Fruit fly (Drosophila melanogaster) whole organism, embryonic: ENCODE measurements around the gene rgn.
A peak's percentile ranks its signal among the peaks of the same experiment; 100 is the strongest.

ENCODE experiments used
- CG10321 ChIP-seq: fragments of 200-800 bp; sonication (Bioruptor generic); IDR thresholded peaks from 2 replicates; pipeline ENCODE4 v1.3.6; 2022; ENCODE audit warnings: missing biosample characterization, missing genetic modification characterization
- CG10543 ChIP-seq: fragments of 200-800 bp; sonication (Bioruptor generic); optimal IDR thresholded peaks from 3 replicates; lab custom pipeline; 2017; ENCODE audit warnings: missing biosample characterization, mild to moderate bottlenecking, missing genetic modification characterization, moderate library complexity
- CG11085 ChIP-seq: fragments of 200-800 bp; sonication (Bioruptor generic); IDR thresholded peaks from 2 replicates; pipeline ENCODE4 v1.3.6; 2022; ENCODE audit warnings: missing biosample characterization, missing genetic modification characterization
- CG11723 ChIP-seq: fragments of 200-800 bp; sonication (Bioruptor generic); optimal IDR thresholded peaks from 2 replicates; lab custom pipeline; 2017; ENCODE audit warnings: missing biosample characterization, mild to moderate bottlenecking, missing genetic modification characterization
- CG12104 ChIP-seq: fragments of 200-800 bp; sonication (Bioruptor generic); optimal IDR thresholded peaks from 3 replicates; lab custom pipeline; 2016; ENCODE audit warnings: missing biosample characterization, missing genetic modification characterization
- CG12659 ChIP-seq: fragments of 200-800 bp; sonication (Bioruptor generic); optimal IDR thresholded peaks from 3 replicates; lab custom pipeline; 2017; ENCODE audit warnings: mild to moderate bottlenecking, missing biosample characterization, missing genetic modification reagents, missing genetic modification characterization
- CG13775 ChIP-seq: fragments of 200-800 bp; sonication (Bioruptor generic); optimal IDR thresholded peaks from 3 replicates; lab custom pipeline; 2017; ENCODE audit warnings: missing biosample characterization, mild to moderate bottlenecking, missing genetic modification characterization
- CG14050 ChIP-seq: fragments of 200-800 bp; sonication (Bioruptor generic); IDR thresholded peaks from 3 replicates; pipeline ENCODE4 v1.3.6; 2022; ENCODE audit warnings: missing biosample characterization, missing genetic modification characterization
- CG14965 ChIP-seq: fragments of 200-800 bp; sonication (Bioruptor generic); optimal IDR thresholded peaks from 2 replicates; lab custom pipeline; 2016; ENCODE audit warnings: missing biosample characterization, missing genetic modification characterization, borderline replicate concordance
- CG16779 ChIP-seq: fragments of 200-800 bp; sonication (Bioruptor generic); IDR thresholded peaks from 2 replicates; pipeline ENCODE4 v1.3.6; 2022; ENCODE audit warnings: missing biosample characterization, missing genetic modification characterization
- CG16815 ChIP-seq: fragments of 200-800 bp; sonication (Bioruptor generic); optimal IDR thresholded peaks from 3 replicates; lab custom pipeline; 2017; ENCODE audit warnings: missing biosample characterization, mild to moderate bottlenecking, missing genetic modification characterization
- CG17912 ChIP-seq: fragments of 200-800 bp; sonication (Bioruptor generic); optimal IDR thresholded peaks from 2 replicates; lab custom pipeline; 2018; ENCODE audit warnings: missing biosample characterization, mild to moderate bottlenecking, missing genetic modification characterization
- CG1792 ChIP-seq: fragments of 200-800 bp; sonication (Bioruptor generic); optimal IDR thresholded peaks from 2 replicates; lab custom pipeline; 2016; ENCODE audit warnings: missing biosample characterization, missing genetic modification characterization
- CG18011 ChIP-seq: fragments of 200-800 bp; sonication (Bioruptor generic); optimal IDR thresholded peaks from 2 replicates; lab custom pipeline; 2017; ENCODE audit warnings: missing biosample characterization, missing genetic modification characterization, mild to moderate bottlenecking, moderate library complexity, missing genotype
- CG2129 ChIP-seq: fragments of 200-800 bp; sonication (Bioruptor generic); IDR thresholded peaks from 2 replicates; pipeline ENCODE4 v1.3.6; 2022; ENCODE audit warnings: missing biosample characterization, missing genetic modification characterization; ENCODE audit not compliant: partially characterized antibody
- CG31224 ChIP-seq: fragments of 200-800 bp; sonication (Bioruptor generic); IDR thresholded peaks from 2 replicates; pipeline ENCODE4 v1.3.6; 2022; ENCODE audit warnings: missing biosample characterization, missing genetic modification characterization
- CG4854 ChIP-seq: fragments of 200-800 bp; sonication (Bioruptor generic); optimal IDR thresholded peaks from 2 replicates; lab custom pipeline; 2016; ENCODE audit warnings: missing biosample characterization, missing genetic modification characterization, inconsistent platforms
- CG6791 ChIP-seq: fragments of 200-800 bp; sonication (Bioruptor generic); IDR thresholded peaks from 3 replicates; pipeline ENCODE4 v1.3.6; 2022; ENCODE audit warnings: missing biosample characterization, missing genetic modification characterization; ENCODE audit not compliant: partially characterized antibody
- CG7963 ChIP-seq: fragments of 200-800 bp; sonication (Bioruptor generic); IDR thresholded peaks from 3 replicates; pipeline ENCODE4 v1.3.6; 2022; ENCODE audit warnings: missing biosample characterization, missing genetic modification characterization; ENCODE audit not compliant: partially characterized antibody
- CG8089 ChIP-seq: fragments of 200-800 bp; sonication (Bioruptor generic); optimal IDR thresholded peaks from 3 replicates; lab custom pipeline; 2016; ENCODE audit warnings: missing biosample characterization, missing genetic modification characterization
- CG9609 ChIP-seq: fragments of 200-800 bp; sonication (Bioruptor generic); optimal IDR thresholded peaks from 3 replicates; lab custom pipeline; 2016; ENCODE audit warnings: missing biosample characterization, missing genetic modification characterization
- CG9876 ChIP-seq: fragments of 200-800 bp; sonication (Bioruptor generic); optimal IDR thresholded peaks from 2 replicates; lab custom pipeline; 2016; ENCODE audit warnings: missing biosample characterization, missing genetic modification characterization
- D19A ChIP-seq: fragments of 200-800 bp; optimal IDR thresholded peaks from 3 replicates; lab custom pipeline; 2019; ENCODE audit warnings: missing biosample characterization, mild to moderate bottlenecking, missing genetic modification characterization, moderate library complexity
- Deaf1 ChIP-seq: fragments of 200-800 bp; optimal IDR thresholded peaks from 3 replicates; lab custom pipeline; 2019; ENCODE audit warnings: missing biosample characterization, mild to moderate bottlenecking, missing genetic modification characterization, moderate library complexity
- ERR ChIP-seq: fragments of 200-800 bp; sonication (Bioruptor generic); optimal IDR thresholded peaks from 2 replicates; lab custom pipeline; 2016; ENCODE audit warnings: missing biosample characterization, missing genetic modification characterization
- Elba2 ChIP-seq: fragments of 200-800 bp; sonication (Bioruptor generic); optimal IDR thresholded peaks from 3 replicates; lab custom pipeline; 2016; ENCODE audit warnings: missing biosample characterization, missing genetic modification characterization
- HLH3B ChIP-seq: fragments of 200-800 bp; sonication (Bioruptor generic); IDR thresholded peaks from 2 replicates; pipeline ENCODE4 v1.3.6; 2022; ENCODE audit warnings: missing biosample characterization, missing genetic modification characterization
- Hr3 ChIP-seq: fragments of 200-800 bp; sonication (Bioruptor generic); optimal IDR thresholded peaks from 3 replicates; lab custom pipeline; 2016; ENCODE audit warnings: missing biosample characterization, missing genetic modification characterization
- MTF-1 ChIP-seq: fragments of 200-800 bp; sonication (Bioruptor generic); optimal IDR thresholded peaks from 2 replicates; lab custom pipeline; 2018; ENCODE audit warnings: missing biosample characterization, mild to moderate bottlenecking, missing genetic modification characterization, borderline replicate concordance
- NC2α ChIP-seq: fragments of 200-800 bp; sonication (Bioruptor generic); optimal IDR thresholded peaks from 2 replicates; lab custom pipeline; 2016; ENCODE audit warnings: missing biosample characterization, missing genetic modification characterization
- NC2β ChIP-seq: fragments of 200-800 bp; sonication (Bioruptor generic); optimal IDR thresholded peaks from 2 replicates; lab custom pipeline; 2016; ENCODE audit warnings: missing biosample characterization, missing genetic modification characterization
- Nf-YA ChIP-seq: fragments of 200-800 bp; sonication (Bioruptor generic); IDR thresholded peaks from 2 replicates; pipeline ENCODE4 v1.3.6; 2022; ENCODE audit warnings: missing biosample characterization, missing genetic modification characterization
- Oaz ChIP-seq: fragments of 200-800 bp; sonication (Bioruptor generic); IDR thresholded peaks from 2 replicates; pipeline ENCODE4 v1.3.6; 2022; ENCODE audit warnings: missing biosample characterization, missing genetic modification characterization
- YL-1 ChIP-seq: fragments of 200-800 bp; sonication (Bioruptor generic); optimal IDR thresholded peaks from 3 replicates; lab custom pipeline; 2017; ENCODE audit warnings: missing biosample characterization, mild to moderate bottlenecking, missing genetic modification characterization
- ash1 ChIP-seq: fragments of 200-800 bp; sonication (Bioruptor generic); optimal IDR thresholded peaks from 2 replicates; lab custom pipeline; 2018; ENCODE audit warnings: missing biosample characterization, mild to moderate bottlenecking, missing genetic modification characterization
- cg ChIP-seq: fragments of 200-800 bp; sonication (Bioruptor generic); optimal IDR thresholded peaks from 3 replicates; lab custom pipeline; 2019; ENCODE audit warnings: missing biosample characterization, mild to moderate bottlenecking, missing genetic modification characterization, moderate library complexity
- dan ChIP-seq: fragments of 200-800 bp; sonication (Bioruptor generic); IDR thresholded peaks from 2 replicates; pipeline ENCODE4 v1.3.6; 2022; ENCODE audit warnings: missing biosample characterization, missing genetic modification characterization
- fru ChIP-seq: fragments of >200 bp; optimal IDR thresholded peaks from 2 replicates; lab custom pipeline; 2017
- h ChIP-seq: fragments of >200 bp; optimal IDR thresholded peaks from 2 replicates; lab custom pipeline; 2017
- jing ChIP-seq: fragments of 200-800 bp; sonication (Bioruptor generic); optimal IDR thresholded peaks from 2 replicates; lab custom pipeline; 2018; ENCODE audit warnings: missing biosample characterization, mild to moderate bottlenecking, missing genetic modification characterization
- maf-S ChIP-seq: fragments of 200-800 bp; sonication (Bioruptor generic); optimal IDR thresholded peaks from 2 replicates; lab custom pipeline; 2016; ENCODE audit warnings: missing biosample characterization, missing genetic modification characterization
- mirr ChIP-seq: fragments of 200-800 bp; sonication (Bioruptor generic); optimal IDR thresholded peaks from 3 replicates; lab custom pipeline; 2018; ENCODE audit warnings: missing biosample characterization, mild to moderate bottlenecking, missing genetic modification characterization
- peb ChIP-seq: fragments of 200-800 bp; sonication (Bioruptor generic); IDR thresholded peaks from 2 replicates; pipeline ENCODE4 v1.3.6; 2022; ENCODE audit warnings: missing biosample characterization, missing genetic modification characterization
- pzg ChIP-seq: fragments of 200-800 bp; sonication (Bioruptor generic); optimal IDR thresholded peaks from 3 replicates; lab custom pipeline; 2018; ENCODE audit warnings: missing biosample characterization, mild to moderate bottlenecking, missing genetic modification characterization, moderate library complexity
- rib ChIP-seq: fragments of 200-800 bp; sonication (Bioruptor generic); IDR thresholded peaks from 2 replicates; pipeline ENCODE4 v1.3.6; 2022; ENCODE audit warnings: missing biosample characterization, missing genetic modification characterization
- run ChIP-seq: fragments of 200-800 bp; sonication (Bioruptor generic); optimal IDR thresholded peaks from 3 replicates; lab custom pipeline; 2018; ENCODE audit warnings: missing biosample characterization, mild to moderate bottlenecking, missing genetic modification characterization
- schlank ChIP-seq: fragments of 200-800 bp; sonication (Bioruptor generic); optimal IDR thresholded peaks from 2 replicates; lab custom pipeline; 2018; ENCODE audit warnings: missing biosample characterization, mild to moderate bottlenecking, missing genetic modification characterization
- sens-2 ChIP-seq: fragments of 200-800 bp; sonication (Bioruptor generic); IDR thresholded peaks from 2 replicates; pipeline ENCODE4 v1.3.6; 2022; ENCODE audit warnings: missing biosample characterization, missing genetic modification characterization
- sr ChIP-seq: fragments of 200-800 bp; sonication (Bioruptor generic); IDR thresholded peaks from 3 replicates; pipeline ENCODE4 v1.3.6; 2022; ENCODE audit warnings: missing biosample characterization, missing genetic modification characterization
- unc-4 ChIP-seq: fragments of 200-800 bp; sonication (Bioruptor generic); IDR thresholded peaks from 2 replicates; pipeline ENCODE4 v1.3.6; 2022; ENCODE audit warnings: missing biosample characterization, missing genetic modification characterization; ENCODE audit not compliant: partially characterized antibody
- vvl ChIP-seq: fragments of 200-800 bp; sonication (Bioruptor generic); IDR thresholded peaks from 2 replicates; pipeline ENCODE4 v1.3.6; 2022; ENCODE audit warnings: missing biosample characterization, missing genetic modification characterization

rgn gene

dm6 chr3L:21382158-21382610 lies at the start of gene rgn (continued):
- TF ChIP-seq jing (GFP tag; lab: Kevin White, UChicago) = peak; percentile 42
- TF ChIP-seq vvl (GFP tag; lab: Robert Waterston, UW) = peak; percentile 77
- TF ChIP-seq CG17912 (GFP tag; lab: Kevin White, UChicago) = no peak
- TF ChIP-seq NC2α (GFP tag; lab: Kevin White, UChicago) = no peak
- no peak for TF ChIP-seq sens-2 (GFP tag; lab: Robert Waterston, UW)
- TF ChIP-seq CG4854 (GFP tag; lab: Kevin White, UChicago) = no peak
- no peak for TF ChIP-seq YL-1 (GFP tag; lab: Kevin White, UChicago)
- TF ChIP-seq CG12659 = peak; percentile 87
- no peak for TF ChIP-seq MTF-1
- peak; percentile 39 for TF ChIP-seq CG11723 (GFP tag; lab: Kevin White, UChicago)
- no peak for TF ChIP-seq CG6791
- TF ChIP-seq rib = no peak; the same call in 1 of the 2 replicates
- TF ChIP-seq peb (GFP tag; lab: Robert Waterston, UW) = no peak
- peak; percentile 56 for TF ChIP-seq schlank
- TF ChIP-seq CG18011 (GFP tag; lab: Kevin White, UChicago) = peak; percentile 62
- no peak for TF ChIP-seq CG2129 (GFP tag; lab: Robert Waterston, UW)
- no peak for TF ChIP-seq Elba2
- TF ChIP-seq maf-S (GFP tag; lab: Kevin White, UChicago) = peak; percentile 36
- no peak for TF ChIP-seq NC2β
- 0 out of 2 replicates have a peak, but pooled peaks have one; percentile 25 for TF ChIP-seq Nf-YA (GFP tag; lab: Robert Waterston, UW)
- no peak for TF ChIP-seq CG10321 (GFP tag; lab: Robert Waterston, UW)
- peak; percentile 77 for TF ChIP-seq CG13775 (GFP tag; lab: Kevin White, UChicago)
- peak; percentile 61 for TF ChIP-seq CG9876 (GFP tag; lab: Kevin White, UChicago)
- TF ChIP-seq h (lab: Kevin White, UChicago) = no peak
- TF ChIP-seq fru = no peak
- no peak for TF ChIP-seq cg (GFP tag; lab: Kevin White, UChicago)
- no peak for TF ChIP-seq CG7963 (GFP tag; lab: Robert Waterston, UW)
- no peak for TF ChIP-seq ash1 (GFP tag; lab: Kevin White, UChicago)
- peak; percentile 49; the same call in 2 of the 3 replicates for TF ChIP-seq CG14050 (GFP tag; lab: Robert Waterston, UW)
- TF ChIP-seq run (tag; lab: Kevin White, UChicago) = peak; percentile 0
- TF ChIP-seq CG8089 = no peak
- TF ChIP-seq mirr (GFP tag; lab: Kevin White, UChicago) = peak; percentile 25
- TF ChIP-seq D19A = peak; percentile 58
- TF ChIP-seq CG16815 (GFP tag; lab: Kevin White, UChicago) = peak; percentile 54
- peak; percentile 45 for TF ChIP-seq CG10543
- peak; percentile 70 for TF ChIP-seq CG9609
- peak; percentile 33; the same call in 1 of the 2 replicates for TF ChIP-seq Oaz (GFP tag; lab: Robert Waterston, UW)
- peak; percentile 63 for TF ChIP-seq Deaf1 (tag; lab: Kevin White, UChicago)
- TF ChIP-seq Hr3 (GFP tag; lab: Kevin White, UChicago) = peak; percentile 74
- TF ChIP-seq ERR (GFP tag; lab: Kevin White, UChicago) = peak; percentile 3
- TF ChIP-seq unc-4 (GFP tag; lab: Robert Waterston, UW) = no peak
- peak; percentile 65 for TF ChIP-seq CG12104 (GFP tag; lab: Kevin White, UChicago)
- peak; percentile 76 for TF ChIP-seq CG31224 (GFP tag; lab: Robert Waterston, UW)
- no peak; the same call in 2 of the 3 replicates for TF ChIP-seq sr (GFP tag; lab: Robert Waterston, UW)
- TF ChIP-seq CG1792 (GFP tag; lab: Kevin White, UChicago) = peak; percentile 18
- no peak for TF ChIP-seq dan (GFP tag; lab: Robert Waterston, UW)
- no peak for TF ChIP-seq pzg (GFP tag; lab: Kevin White, UChicago)
- no peak for TF ChIP-seq CG14965 (GFP tag; lab: Kevin White, UChicago)
- TF ChIP-seq HLH3B = peak; percentile 47; the same call in 1 of the 2 replicates
- peak; percentile 48; the same call in 1 of the 2 replicates for TF ChIP-seq CG11085 (GFP tag; lab: Robert Waterston, UW)
- TF ChIP-seq CG16779 (GFP tag; lab: Robert Waterston, UW) = peak; percentile 49; the same call in 1 of the 2 replicates
